Worm (Caenorhabditis elegans): ENCODE results near the gene C17C3.15.

Gene C17C3.15

ce11 chrII:5553531-5553930 is 16.9 kb upstream of the C17C3.15 start:
- TF ChIP-seq nhr-90 (tag; optimal IDR thresholded peaks at IDR 0.05; ENCODE audit: poor library complexity) (peak; percentile 10), lin-35 (GFP tag; optimal IDR thresholded peaks at IDR 0.05) (peak in 1 of 2 experiments; percentile 30), fkh-10 (GFP tag; optimal IDR thresholded peaks at IDR 0.05) (no peak), elt-2 (tag; optimal IDR thresholded peaks at IDR 0.05) (peak; percentile 98), egl-13 (tag; optimal IDR thresholded peaks at IDR 0.05) (no peak), nhr-71 (tag; optimal IDR thresholded peaks at IDR 0.05) (peak; percentile 18), ets-5 (GFP tag; IDR thresholded peaks at IDR 0.05) (no peak), ceh-88 (GFP tag; IDR thresholded peaks at IDR 0.05) (no peak), nhr-20 (tag; optimal IDR thresholded peaks at IDR 0.05) (peak; percentile 4), pqm-1 (tag; optimal IDR thresholded peaks at IDR 0.05) (peak; percentile 31)

- no peak for TF ChIP-seq xbp-1 (tag; optimal IDR thresholded peaks at IDR 0.05)
- no peak for TF ChIP-seq nhr-85 (tag)
- no peak for TF ChIP-seq ztf-4 (tag; optimal IDR thresholded peaks at IDR 0.05)
- no peak for TF ChIP-seq nhr-237 (tag; optimal IDR thresholded peaks at IDR 0.05)
These were observed 16.1 kb upstream of the C17C3.15 start, which contains the start of gene ins-12 for ce11 chrII:5554317-5554716. Gene ins-12, plus strand, starts transcription at chrII:5554617.

DNA sequence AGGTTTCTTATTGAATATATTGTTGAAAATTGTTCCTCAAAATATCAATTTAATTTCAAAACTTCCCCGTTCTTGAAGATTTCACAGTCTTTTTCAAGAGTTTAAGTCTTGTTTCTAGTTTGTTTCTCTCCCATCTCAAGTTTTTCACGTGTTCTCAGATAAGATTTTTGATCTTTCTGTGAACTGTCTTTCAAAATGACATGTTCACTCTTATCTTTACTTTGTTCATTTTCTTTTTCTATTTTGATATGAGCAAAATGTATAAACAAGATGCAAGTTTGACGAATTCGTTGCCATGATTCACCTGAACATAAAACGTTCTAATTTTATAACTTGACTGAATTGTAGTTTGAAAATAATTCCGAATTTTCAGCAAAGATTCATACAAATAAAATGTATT is 15.7 kb upstream of the C17C3.15 start:
- TF ChIP-seq nhr-20 (tag; optimal IDR thresholded peaks at IDR 0.05) (no peak), rnt-1 (tag; optimal IDR thresholded peaks at IDR 0.05) (no peak), pqm-1 (tag; optimal IDR thresholded peaks at IDR 0.05) (no peak), pag-3 (tag; optimal IDR thresholded peaks at IDR 0.05; ENCODE audit: borderline replicate concordance, insufficient read depth) (no peak), elt-3 (tag; optimal IDR thresholded peaks at IDR 0.05) (no peak), aly-2 (tag; optimal IDR thresholded peaks at IDR 0.05) (no peak), ets-5 (GFP tag; IDR thresholded peaks at IDR 0.05) (no peak), isw-1 (GFP tag; IDR thresholded peaks at IDR 0.05) (no peak), nhr-237 (tag; optimal IDR thresholded peaks at IDR 0.05) (no peak), C34B4.2 (tag; optimal IDR thresholded peaks at IDR 0.05) (no peak), elt-2 (tag; optimal IDR thresholded peaks at IDR 0.05) (no peak)

ce11 chrII:5555522-5555921 is 14.9 kb upstream of the C17C3.15 start:
- TF ChIP-seq isw-1 (GFP tag; IDR thresholded peaks at IDR 0.05) = no peak
- no peak for TF ChIP-seq efl-1 (optimal IDR thresholded peaks at IDR 0.05)
- peak in 1 of 2 experiments; percentile 76 for TF ChIP-seq efl-1 (GFP tag; optimal IDR thresholded peaks at IDR 0.05 in 1 of 2)
- no peak for TF ChIP-seq lin-35 (GFP tag; optimal IDR thresholded peaks at IDR 0.05)
- peak; percentile 66 for TF ChIP-seq elt-2 (tag; optimal IDR thresholded peaks at IDR 0.05)

- TF ChIP-seq lin-35 (GFP tag; optimal IDR thresholded peaks at IDR 0.05) (no peak), blmp-1 (tag; optimal IDR thresholded peaks at IDR 0.05) (no peak), tbx-2 (tag; optimal IDR thresholded peaks at IDR 0.05) (no peak), unc-98 (GFP tag; IDR thresholded peaks at IDR 0.05) (no peak), C16A3.4 (tag; optimal IDR thresholded peaks at IDR 0.05) (no peak), nhr-77 (tag; optimal IDR thresholded peaks at IDR 0.05) (no peak), ztf-11 (tag; optimal IDR thresholded peaks at IDR 0.05) (no peak), pag-3 (tag; optimal IDR thresholded peaks at IDR 0.05; ENCODE audit: borderline replicate concordance, insufficient read depth) (no peak), lin-15B (tag; optimal IDR thresholded peaks at IDR 0.05) (no peak), nhr-11 (tag; optimal IDR thresholded peaks at IDR 0.05) (no peak), unc-62 (GFP tag; optimal IDR thresholded peaks at IDR 0.05) (no peak), snu-23 (GFP tag; optimal IDR thresholded peaks at IDR 0.05) (no peak), ceh-82 (tag; optimal IDR thresholded peaks at IDR 0.05) (no peak), egl-13 (tag; optimal IDR thresholded peaks at IDR 0.05) (no peak), ceh-63 (GFP tag; optimal IDR thresholded peaks at IDR 0.05) (no peak), sup-37 (GFP tag; optimal IDR thresholded peaks at IDR 0.05) (no peak), dpl-1 (GFP tag; optimal IDR thresholded peaks at IDR 0.05) (no peak)
These were observed 14.0 kb upstream of the C17C3.15 start, which contains the start of gene ins-11 for ce11 chrII:5556431-5556830. Gene ins-11, plus strand, starts transcription at chrII:5556731.
